Worm (Caenorhabditis elegans) whole organism, midembryonic: Measurements from ENCODE around the gene his-60.

Source experiments
- flt-1 ChIP-seq: fragments of 200-800 bp; sonication (Bioruptor generic); IDR thresholded peaks from 2 replicates; pipeline ENCODE4 v1.3.6; 2022; ENCODE audit warnings: missing genetic modification characterization, missing compliant biosample characterization
- ref-1 ChIP-seq: fragments of 200-800 bp; sonication (Bioruptor generic); conservative IDR thresholded peaks from 2 replicates; pipeline ENCODE4 v1.3.6; 2022; ENCODE audit warnings: missing genetic modification reagents, missing genetic modification characterization, missing compliant biosample characterization

- TF ChIP-seq flt-1 (GFP tag; lab: Robert Waterston, UW) (0 out of 2 replicates have a peak, but pooled peaks have one; percentile 54), ref-1 (GFP tag; lab: Robert Waterston, UW) (no peak)
Measured at ce11 chrIV:7507841-7508509, 20.2 kb upstream of the his-60 start, which contains the start of the genes vdac-1 and R05G6.5.
